Worm (Caenorhabditis elegans): ENCODE measurements around the gene unc-18.
A peak's percentile ranks its signal among the peaks of the same experiment; 100 is the strongest.

unc-18 gene

DNA sequence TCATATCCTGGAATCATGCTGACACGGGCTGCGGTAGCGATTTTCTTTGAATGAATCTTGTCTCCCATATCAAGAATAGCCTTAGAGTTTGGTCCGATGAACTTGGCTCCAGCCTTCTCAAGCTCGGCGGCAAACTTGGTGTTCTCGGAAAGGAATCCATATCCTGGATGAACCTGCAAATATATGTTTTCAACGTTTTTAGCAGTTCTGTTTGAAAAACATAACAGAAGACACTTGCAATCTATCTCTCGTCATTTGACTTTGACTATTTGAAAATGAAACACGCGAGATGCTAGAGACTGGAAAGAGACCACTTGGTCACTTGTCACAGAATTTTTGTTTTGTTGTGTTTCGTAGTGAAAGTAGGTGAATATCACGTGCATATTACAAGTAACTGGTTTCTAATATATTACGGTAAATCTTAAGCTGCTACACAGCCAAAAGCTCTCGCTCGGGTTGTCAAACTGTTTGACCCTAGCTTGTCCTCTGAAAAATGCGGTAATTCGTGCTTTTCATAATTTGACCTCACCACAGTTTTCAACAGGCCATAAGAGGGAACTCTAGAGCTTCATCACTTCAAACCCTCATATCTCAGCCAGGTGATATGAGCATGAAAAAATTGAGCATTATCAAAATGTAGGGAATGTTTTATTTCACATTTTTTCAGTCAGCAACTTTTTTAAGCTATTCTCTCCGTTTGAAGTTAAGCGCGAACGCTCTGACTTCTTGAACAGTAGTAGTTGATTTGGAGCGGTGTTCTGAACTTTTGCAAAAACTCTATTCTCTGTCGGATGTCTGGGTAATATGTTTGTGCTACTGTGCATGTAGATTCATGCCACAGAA lies 22.9 kb upstream of the unc-18 start:
- TF ChIP-seq cnd-1 (tag; optimal IDR thresholded peaks at IDR 0.05) (no peak), drap-1 (GFP tag; optimal IDR thresholded peaks at IDR 0.05) (no peak), zip-8 (tag; optimal IDR thresholded peaks at IDR 0.05) (no peak), mep-1 (tag; optimal IDR thresholded peaks at IDR 0.05) (no peak), ceh-43 (GFP tag; optimal IDR thresholded peaks at IDR 0.05) (no peak), lin-32 (GFP tag; optimal IDR thresholded peaks at IDR 0.05) (no peak), sptf-1 (tag; optimal IDR thresholded peaks at IDR 0.05) (no peak), elt-1 (tag; optimal IDR thresholded peaks at IDR 0.05; ENCODE audit: borderline replicate concordance, insufficient read depth) (no peak), unc-62 (GFP tag; optimal IDR thresholded peaks at IDR 0.05) (no peak), unc-39 (tag; optimal IDR thresholded peaks at IDR 0.05) (no peak), ztf-11 (tag; optimal IDR thresholded peaks at IDR 0.05) (no peak)

DNA sequence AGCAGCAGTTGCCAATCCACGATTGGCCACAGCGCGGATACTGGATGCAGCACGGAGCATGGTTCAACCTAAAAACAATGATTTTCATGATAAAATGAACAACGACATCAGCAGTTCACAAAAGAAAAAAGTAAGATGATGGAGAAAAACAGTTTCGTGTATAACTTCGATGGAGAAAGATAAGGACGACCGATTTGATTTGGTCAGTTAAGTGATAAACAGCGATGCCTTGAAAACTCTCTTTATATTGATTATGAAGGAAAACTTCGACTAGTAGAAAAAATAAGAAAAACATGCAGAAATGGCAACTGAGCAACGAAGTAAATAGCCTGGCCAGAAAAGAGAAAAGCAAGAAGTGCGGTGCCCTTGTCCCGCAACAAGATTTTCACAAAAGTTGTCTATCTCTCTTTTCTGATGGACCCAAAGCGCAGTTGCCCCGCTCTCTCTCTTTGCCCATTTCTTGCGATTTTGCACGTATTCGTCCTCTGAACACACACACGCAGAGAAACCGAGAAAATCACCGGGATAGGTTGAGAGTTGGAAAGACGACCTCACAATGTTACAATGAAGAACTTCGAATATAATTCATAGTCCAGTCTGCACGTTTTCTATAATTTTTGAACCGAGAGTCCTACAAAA lies 21.7 kb upstream of the unc-18 start, which contains the start of gene pcca-1:
TSS of gene pcca-1 (minus strand) at position 68 of the 639 bp plus-strand sequence.
- TF ChIP-seq mab-5 (tag; optimal IDR thresholded peaks at IDR 0.05): no peak
- peak; percentile 87 for TF ChIP-seq hlh-1 (tag; optimal IDR thresholded peaks at IDR 0.05)
- TF ChIP-seq unc-39 (tag; optimal IDR thresholded peaks at IDR 0.05): no peak
- no peak for TF ChIP-seq lin-32 (GFP tag; optimal IDR thresholded peaks at IDR 0.05)
- TF ChIP-seq mls-2 (tag; optimal IDR thresholded peaks at IDR 0.05): no peak
- TF ChIP-seq nhr-28 (tag; optimal IDR thresholded peaks at IDR 0.05): no peak
- TF ChIP-seq snpc-4 (tag; optimal IDR thresholded peaks at IDR 0.05): no peak
- TF ChIP-seq ceh-43 (GFP tag; optimal IDR thresholded peaks at IDR 0.05): no peak
- TF ChIP-seq ceh-39 (tag; optimal IDR thresholded peaks at IDR 0.05): no peak
- no peak for TF ChIP-seq nhr-2 (tag; optimal IDR thresholded peaks at IDR 0.05)
- no peak for TF ChIP-seq elt-1 (tag; optimal IDR thresholded peaks at IDR 0.05; ENCODE audit: borderline replicate concordance, insufficient read depth)
- TF ChIP-seq lsy-2 (tag; optimal IDR thresholded peaks at IDR 0.05): no peak
- TF ChIP-seq lin-13 (tag; optimal IDR thresholded peaks at IDR 0.05): no peak
- no peak for TF ChIP-seq zip-8 (tag; optimal IDR thresholded peaks at IDR 0.05)
- TF ChIP-seq unc-120 (tag; optimal IDR thresholded peaks at IDR 0.05; ENCODE audit: poor library complexity, severe bottlenecking): peak; percentile 84
- TF ChIP-seq bed-3 (GFP tag; optimal IDR thresholded peaks at IDR 0.05): no peak
- TF ChIP-seq nhr-237 (tag; optimal IDR thresholded peaks at IDR 0.05): no peak

ce11 chrX:7661628-7662027 lies 21.1 kb upstream of the unc-18 start:
- TF ChIP-seq nhr-12 (tag; optimal IDR thresholded peaks at IDR 0.05) (no peak), pha-4 (tag; optimal IDR thresholded peaks at IDR 0.05) (peak; percentile 39), mep-1 (tag; optimal IDR thresholded peaks at IDR 0.05) (peak; percentile 50), ceh-83 (GFP tag; optimal IDR thresholded peaks at IDR 0.05) (no peak), unc-62 (GFP tag; optimal IDR thresholded peaks at IDR 0.05) (peak; percentile 28), hlh-1 (tag; optimal IDR thresholded peaks at IDR 0.05) (peak; percentile 47)

- TF ChIP-seq M03D4.4 (tag; optimal IDR thresholded peaks at IDR 0.05): no peak
- TF ChIP-seq elt-1 (tag; optimal IDR thresholded peaks at IDR 0.05; ENCODE audit: borderline replicate concordance, insufficient read depth): peak; percentile 35
Measured at ce11 chrX:7662532-7662931, 20.2 kb upstream of the unc-18 start.

- TF ChIP-seq nhr-76 (tag; optimal IDR thresholded peaks at IDR 0.05) (no peak), sem-2 (GFP tag; optimal IDR thresholded peaks at IDR 0.05) (no peak), tbx-8 (GFP tag; optimal IDR thresholded peaks at IDR 0.05) (no peak), nhr-12 (tag; optimal IDR thresholded peaks at IDR 0.05) (no peak), nhr-2 (tag; optimal IDR thresholded peaks at IDR 0.05) (no peak), flh-1 (GFP tag; optimal IDR thresholded peaks at IDR 0.05) (no peak), bed-3 (GFP tag; optimal IDR thresholded peaks at IDR 0.05) (no peak), blmp-1 (tag; optimal IDR thresholded peaks at IDR 0.05) (no peak), zip-8 (tag; optimal IDR thresholded peaks at IDR 0.05) (no peak), ceh-43 (GFP tag; optimal IDR thresholded peaks at IDR 0.05) (no peak), mls-2 (tag; optimal IDR thresholded peaks at IDR 0.05) (no peak), lin-13 (tag; optimal IDR thresholded peaks at IDR 0.05) (no peak), ceh-39 (tag; optimal IDR thresholded peaks at IDR 0.05) (no peak), pha-4 (tag; optimal IDR thresholded peaks at IDR 0.05) (no peak), lin-32 (GFP tag; optimal IDR thresholded peaks at IDR 0.05) (no peak), elt-3 (tag; optimal IDR thresholded peaks at IDR 0.05) (no peak), unc-120 (tag; optimal IDR thresholded peaks at IDR 0.05; ENCODE audit: poor library complexity, severe bottlenecking) (no peak), sptf-1 (tag; optimal IDR thresholded peaks at IDR 0.05) (no peak), nhr-237 (tag; optimal IDR thresholded peaks at IDR 0.05) (no peak)
Measured at ce11 chrX:7664419-7664818, 18.3 kb upstream of the unc-18 start.

Data from whole organism, mixed stage, embryonic.